Worm (Caenorhabditis elegans) whole organism, L1 larva: ENCODE results near the gene bath-45.
A peak's percentile ranks its signal among the peaks of the same experiment; 100 is the strongest.
"Not testable (repeated sequence)": the region's sequence is repeated elsewhere in the genome, so short reads cannot be mapped to it uniquely, and the experiment has no call there.

Source experiments
- C04F5.9 ChIP-seq: sonication (generic microtip); optimal IDR thresholded peaks from 2 replicates; lab custom pipeline; 2016; ENCODE audit warnings: missing genetic modification characterization, missing compliant biosample characterization
- C16A3.4 ChIP-seq: fragments of 150-350 bp; optimal IDR thresholded peaks from 2 replicates; lab custom pipeline; 2014; ENCODE audit warnings: missing biosample characterization, missing genetic modification characterization
- alr-1 ChIP-seq: fragments of 200-800 bp; sonication (Bioruptor generic); optimal IDR thresholded peaks from 2 replicates; lab custom pipeline; 2018; ENCODE audit warnings: borderline replicate concordance, mild to moderate bottlenecking, missing genetic modification characterization, missing compliant biosample characterization
- aly-2 ChIP-seq: fragments of 150-350 bp; optimal IDR thresholded peaks from 2 replicates; lab custom pipeline; 2014; ENCODE audit warnings: missing biosample characterization, missing genetic modification characterization
- ceh-63 ChIP-seq: fragments of 200-800 bp; sonication (Bioruptor generic); optimal IDR thresholded peaks from 2 replicates; lab custom pipeline; 2018; ENCODE audit warnings: mild to moderate bottlenecking, missing genetic modification characterization, missing compliant biosample characterization
- ceh-8 ChIP-seq: fragments of 200-800 bp; sonication (Bioruptor generic); optimal IDR thresholded peaks from 2 replicates; lab custom pipeline; 2018; ENCODE audit warnings: mild to moderate bottlenecking, missing genetic modification characterization, moderate library complexity, missing compliant biosample characterization
- ceh-82 ChIP-seq, 3 experiments: fragments of 150-350 bp in 1 of 3; sonication (generic microtip) in 2 of 3; optimal IDR thresholded peaks; 2 replicates each; lab custom pipeline; 2014 to 2017; ENCODE audit warnings: missing biosample characterization in 3 of 3, missing genetic modification characterization in 3 of 3
- ces-1 ChIP-seq: fragments of 150-350 bp; optimal IDR thresholded peaks from 2 replicates; lab custom pipeline; 2014; ENCODE audit warnings: missing biosample characterization, missing genetic modification reagents, missing genetic modification characterization
- dpl-1 ChIP-seq, 3 experiments: fragments of 150-350 bp in 2 of 3; sonication (generic microtip) in 1 of 3; optimal IDR thresholded peaks; 2 replicates each; lab custom pipeline; 2014 to 2017; ENCODE audit warnings: missing biosample characterization in 3 of 3, missing genetic modification characterization in 3 of 3, missing genetic modification reagents in 3 of 3
- efl-1 ChIP-seq, 4 experiments: fragments of 150-350 bp; optimal IDR thresholded peaks in 3 of 4; peaks in 1 of 4; 1 replicate in 1 of 4; 2 replicates in 3 of 4; lab custom pipeline; 2014; ENCODE audit warnings: missing biosample characterization in 2 of 4, missing genetic modification characterization in 2 of 4, missing genetic modification reagents in 2 of 4
- egl-27 ChIP-seq, 2 experiments: fragments of 150-350 bp in 1 of 2; sonication (generic microtip); optimal IDR thresholded peaks; 3 replicates each; lab custom pipeline; 2017 to 2018; ENCODE audit warnings: missing biosample characterization in 2 of 2, missing genetic modification characterization in 2 of 2, missing genetic modification reagents in 2 of 2
- elt-2 ChIP-seq: sonication (generic microtip); optimal IDR thresholded peaks from 2 replicates; lab custom pipeline; 2016; ENCODE audit warnings: missing genetic modification characterization, mild to moderate bottlenecking, inconsistent platforms, missing compliant biosample characterization, missing genetic modification reagents
- elt-3 ChIP-seq, 6 experiments: fragments of 150-350 bp in 1 of 6; sonication (generic microtip); optimal IDR thresholded peaks; 2 replicates each; lab custom pipeline; 2017 to 2018; ENCODE audit warnings: missing biosample characterization in 6 of 6, missing genetic modification characterization in 6 of 6, inconsistent platforms in 1 of 6
- fkh-8 ChIP-seq: sonication (generic microtip); optimal IDR thresholded peaks from 2 replicates; lab custom pipeline; 2016; ENCODE audit warnings: mild to moderate bottlenecking, missing genetic modification characterization, missing compliant biosample characterization
- grh-1 ChIP-seq: fragments of 200-800 bp; sonication (Bioruptor generic); IDR thresholded peaks from 2 replicates; pipeline ENCODE4 v1.3.6; 2022; ENCODE audit warnings: missing genetic modification reagents, missing genetic modification characterization, missing compliant biosample characterization
- hlh-17 ChIP-seq: fragments of 200-800 bp; sonication (Bioruptor generic); optimal IDR thresholded peaks from 2 replicates; lab custom pipeline; 2018; ENCODE audit warnings: missing genetic modification characterization, mild to moderate bottlenecking, missing compliant biosample characterization, moderate library complexity, borderline replicate concordance
- hlh-4 ChIP-seq: sonication (generic microtip); optimal IDR thresholded peaks from 2 replicates; lab custom pipeline; 2016; ENCODE audit warnings: mild to moderate bottlenecking, missing genetic modification characterization, missing compliant biosample characterization
- jun-1 ChIP-seq: fragments of 150-350 bp; optimal IDR thresholded peaks from 2 replicates; lab custom pipeline; 2014; ENCODE audit warnings: missing biosample characterization, missing genetic modification reagents, missing genetic modification characterization
- lin-14 ChIP-seq: fragments of 200-800 bp; sonication (Bioruptor generic); optimal IDR thresholded peaks from 2 replicates; lab custom pipeline; 2018; ENCODE audit warnings: mild to moderate bottlenecking, missing genetic modification characterization, moderate library complexity, missing compliant biosample characterization
- lin-35 ChIP-seq, 2 experiments: fragments of 150-350 bp; optimal IDR thresholded peaks; 2 replicates each; lab custom pipeline; 2014; ENCODE audit warnings: missing biosample characterization in 2 of 2, missing genetic modification characterization in 2 of 2, missing genetic modification reagents in 2 of 2
- lin-39 ChIP-seq: fragments of 150-350 bp; optimal IDR thresholded peaks from 2 replicates; lab custom pipeline; 2014; ENCODE audit warnings: missing biosample characterization, missing genetic modification reagents, missing genetic modification characterization
- lsy-2 ChIP-seq, 2 experiments: fragments of 150-350 bp; optimal IDR thresholded peaks; 2 replicates each; lab custom pipeline; 2014; ENCODE audit warnings: missing biosample characterization in 2 of 2, missing genetic modification characterization in 2 of 2
- mab-9 ChIP-seq: fragments of 200-800 bp; sonication (Bioruptor generic); IDR thresholded peaks from 2 replicates; pipeline ENCODE4 v1.3.6; 2022; ENCODE audit warnings: missing genetic modification reagents, missing genetic modification characterization, missing compliant biosample characterization
- mdl-1 ChIP-seq, 2 experiments: fragments of 150-350 bp; optimal IDR thresholded peaks; 2 replicates each; lab custom pipeline; 2014 to 2017; ENCODE audit warnings: missing biosample characterization in 2 of 2, missing genetic modification characterization in 2 of 2, inconsistent platforms in 1 of 2
- mef-2 ChIP-seq: fragments of 150-350 bp; optimal IDR thresholded peaks from 2 replicates; lab custom pipeline; 2014; ENCODE audit warnings: missing biosample characterization, missing genetic modification characterization
- nhr-12 ChIP-seq: sonication (generic microtip); optimal IDR thresholded peaks from 2 replicates; lab custom pipeline; 2017; ENCODE audit warnings: missing biosample characterization, missing genetic modification characterization
- nhr-20 ChIP-seq: sonication (generic microtip); optimal IDR thresholded peaks from 2 replicates; lab custom pipeline; 2016; ENCODE audit warnings: mild to moderate bottlenecking, missing genetic modification characterization, missing compliant biosample characterization
- nhr-237 ChIP-seq: fragments of 150-350 bp; optimal IDR thresholded peaks from 2 replicates; lab custom pipeline; 2014; ENCODE audit warnings: missing biosample characterization, missing genetic modification characterization
- nhr-28 ChIP-seq: fragments of 150-350 bp; optimal IDR thresholded peaks from 2 replicates; lab custom pipeline; 2014; ENCODE audit warnings: missing biosample characterization, missing genetic modification characterization
- nhr-47 ChIP-seq: sonication (generic microtip); optimal IDR thresholded peaks from 2 replicates; lab custom pipeline; 2016; ENCODE audit warnings: mild to moderate bottlenecking, missing genetic modification characterization, moderate library complexity, missing compliant biosample characterization
- nhr-76 ChIP-seq: sonication (generic microtip); optimal IDR thresholded peaks from 2 replicates; lab custom pipeline; 2017; ENCODE audit warnings: missing biosample characterization, missing genetic modification characterization
- nhr-77 ChIP-seq: fragments of 150-350 bp; optimal IDR thresholded peaks from 2 replicates; lab custom pipeline; 2014; ENCODE audit warnings: missing biosample characterization, missing genetic modification characterization
- nhr-84 ChIP-seq: sonication (generic microtip); optimal IDR thresholded peaks from 2 replicates; lab custom pipeline; 2017; ENCODE audit warnings: missing biosample characterization, missing genetic modification characterization
- nhr-85 ChIP-seq: sonication (generic microtip); peaks from one replicate; lab custom pipeline; 2016; ENCODE audit warnings: missing genetic modification characterization, inconsistent platforms, missing compliant biosample characterization
- nhr-90 ChIP-seq: sonication (generic microtip); optimal IDR thresholded peaks from 2 replicates; lab custom pipeline; 2016; ENCODE audit warnings: mild to moderate bottlenecking, missing genetic modification characterization, missing compliant biosample characterization; ENCODE audit not compliant: poor library complexity
- pax-3 ChIP-seq: fragments of 200-800 bp; sonication (Bioruptor generic); optimal IDR thresholded peaks from 2 replicates; lab custom pipeline; 2018; ENCODE audit warnings: mild to moderate bottlenecking, missing genetic modification characterization, moderate library complexity, missing compliant biosample characterization
- pqm-1 ChIP-seq: sonication (generic microtip); optimal IDR thresholded peaks from 3 replicates; lab custom pipeline; 2017; ENCODE audit warnings: missing biosample characterization, missing genetic modification characterization
- snpc-4 ChIP-seq: fragments of 150-350 bp; optimal IDR thresholded peaks from 2 replicates; lab custom pipeline; 2014; ENCODE audit warnings: missing biosample characterization, missing genetic modification characterization
- sox-4 ChIP-seq: sonication (generic microtip); optimal IDR thresholded peaks from 2 replicates; lab custom pipeline; 2016; ENCODE audit warnings: missing genetic modification characterization, missing compliant biosample characterization
- sptf-1 ChIP-seq: fragments of 150-350 bp; optimal IDR thresholded peaks from 2 replicates; lab custom pipeline; 2014; ENCODE audit warnings: missing biosample characterization, missing genetic modification characterization
- swsn-7 ChIP-seq: sonication (generic microtip); optimal IDR thresholded peaks from 2 replicates; lab custom pipeline; 2016; ENCODE audit warnings: missing genetic modification characterization, missing compliant biosample characterization
- tbx-2 ChIP-seq: sonication (generic microtip); optimal IDR thresholded peaks from 2 replicates; lab custom pipeline; 2016; ENCODE audit warnings: missing genetic modification characterization, missing compliant biosample characterization
- unc-130 ChIP-seq: fragments of 150-350 bp; optimal IDR thresholded peaks from 2 replicates; lab custom pipeline; 2017; ENCODE audit warnings: missing biosample characterization, missing genetic modification characterization, inconsistent platforms
- unc-98 ChIP-seq: fragments of 200-800 bp; sonication (Bioruptor generic); IDR thresholded peaks from 2 replicates; pipeline ENCODE4 v1.3.6; 2022; ENCODE audit warnings: missing genetic modification characterization, missing compliant biosample characterization
- ztf-11 ChIP-seq, 2 experiments: sonication (generic microtip); optimal IDR thresholded peaks; 2 replicates each; lab custom pipeline; 2016 to 2017; ENCODE audit warnings: missing genetic modification characterization in 2 of 2, missing biosample characterization in 1 of 2, missing compliant biosample characterization in 1 of 2

The bath-45 gene

ce11 chrII:13078848-13079428, 43.9 kb upstream of the bath-45 start, which contains the start of gene F42G4.6 (continued):
- TF ChIP-seq grh-1 (GFP tag; lab: Robert Waterston, UW): no peak
- TF ChIP-seq mab-9 (GFP tag; lab: Robert Waterston, UW): no peak
- TF ChIP-seq mdl-1 (tag; optimal IDR thresholded peaks at IDR 0.05; lab: Kevin White, UChicago): peak in 1 of 2 experiments; percentile 19
- TF ChIP-seq pax-3 (tag; lab: Kevin White, UChicago): no peak
- no peak for TF ChIP-seq alr-1
- TF ChIP-seq C04F5.9: no peak
- peak; percentile 34 for TF ChIP-seq nhr-20 (tag; lab: Kevin White, UChicago)
- no peak for TF ChIP-seq nhr-28 (tag; lab: Kevin White, UChicago)
- peak; percentile 6 for TF ChIP-seq nhr-90 (tag; lab: Kevin White, UChicago)
- TF ChIP-seq lsy-2 (tag; optimal IDR thresholded peaks at IDR 0.05; lab: Kevin White, UChicago): no peak
- TF ChIP-seq sptf-1: no peak
- TF ChIP-seq hlh-17 (GFP tag; lab: Kevin White, UChicago): no peak
- no peak for TF ChIP-seq elt-3 (tag; optimal IDR thresholded peaks at IDR 0.05; lab: Kevin White, UChicago)
- no peak for TF ChIP-seq egl-27 (tag; optimal IDR thresholded peaks at IDR 0.05; lab: Kevin White, UChicago)
- TF ChIP-seq nhr-237 (tag; lab: Kevin White, UChicago): no peak
- TF ChIP-seq fkh-8: no peak
- TF ChIP-seq hlh-4 (tag; lab: Kevin White, UChicago): no peak
- TF ChIP-seq dpl-1 (GFP tag; optimal IDR thresholded peaks at IDR 0.05; lab: Kevin White, UChicago): no peak
- no peak for TF ChIP-seq efl-1 (optimal IDR thresholded peaks at IDR 0.05; lab: Kevin White, UChicago)
- TF ChIP-seq efl-1 (GFP tag; optimal IDR thresholded peaks at IDR 0.05 in 1 of 2; lab: Kevin White, UChicago): no peak
- TF ChIP-seq nhr-84 (tag; lab: Kevin White, UChicago): no peak
- TF ChIP-seq elt-2 (tag; lab: Kevin White, UChicago): peak; percentile 87
- TF ChIP-seq pqm-1: no peak
- TF ChIP-seq unc-130 (tag; lab: Kevin White, UChicago): no peak
- TF ChIP-seq ceh-63: no peak
- no peak for TF ChIP-seq swsn-7 (tag; lab: Kevin White, UChicago)
- no peak for TF ChIP-seq tbx-2
- TF ChIP-seq unc-98 (GFP tag; lab: Robert Waterston, UW): no peak
- TF ChIP-seq C16A3.4: no peak
- TF ChIP-seq, all 84 proteins: peak for 6

ce11 chrII:13080607-13081006, 42.2 kb upstream of the bath-45 start, which contains the start of gene Y81G3A.2:
Gene Y81G3A.2, plus strand, starts transcription at chrII:13080907.
- not testable (repeated sequence) for TF ChIP-seq mef-2; alr-1; nhr-76 (tag; lab: Kevin White, UChicago)

DNA sequence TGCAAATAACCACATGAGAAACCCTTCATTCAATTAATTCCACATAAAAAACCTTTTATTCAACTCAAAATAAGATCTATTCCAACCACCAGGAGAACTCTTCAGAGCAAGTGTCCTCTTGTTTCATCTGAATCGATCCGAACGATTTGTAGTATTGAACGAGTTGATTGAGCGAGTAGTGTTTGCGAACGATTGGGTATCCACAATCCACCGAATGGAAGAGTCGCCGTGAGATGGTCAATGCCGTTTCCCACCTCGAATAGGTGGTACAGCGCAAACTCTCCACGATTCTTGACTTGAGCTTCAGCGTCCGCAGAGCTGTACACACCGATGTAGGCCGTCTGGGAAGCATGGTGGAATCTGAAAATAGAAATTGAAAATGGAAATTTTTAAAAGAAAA, 40.4 kb upstream of the bath-45 start, which contains the start of gene Y81G3A.6:
TSS of gene Y81G3A.6 (minus strand) at position 101 of the 400 bp plus-strand sequence.
- not testable (repeated sequence) for TF ChIP-seq ces-1 (GFP tag; lab: Kevin White, UChicago); nhr-12 (tag; lab: Kevin White, UChicago); nhr-85 (tag; lab: Kevin White, UChicago)

- TF ChIP-seq grh-1 (GFP tag; lab: Robert Waterston, UW): no peak
- peak; percentile 71 for TF ChIP-seq snpc-4 (tag; lab: Kevin White, UChicago)
- TF ChIP-seq lin-14: no peak
- peak; percentile 50 to 64 (median 62) for TF ChIP-seq ceh-82 (tag; optimal IDR thresholded peaks at IDR 0.05; lab: Kevin White, UChicago)
- TF ChIP-seq ztf-11 (tag; optimal IDR thresholded peaks at IDR 0.05; lab: Kevin White, UChicago): peak in 1 of 2 experiments; percentile 5
- TF ChIP-seq aly-2 (tag; lab: Kevin White, UChicago): peak; percentile 24
- TF ChIP-seq ceh-8 (GFP tag; lab: Kevin White, UChicago): no peak
- peak; percentile 9 for TF ChIP-seq lin-39 (tag; lab: Kevin White, UChicago)
- TF ChIP-seq ces-1 (GFP tag; lab: Kevin White, UChicago): no peak
- TF ChIP-seq sox-4: no peak
- TF ChIP-seq nhr-85 (tag; lab: Kevin White, UChicago): peak; percentile 60
- peak; percentile 56 for TF ChIP-seq nhr-90 (tag; lab: Kevin White, UChicago)
- TF ChIP-seq nhr-28 (tag; lab: Kevin White, UChicago): no peak
- TF ChIP-seq nhr-47 (tag; lab: Kevin White, UChicago): peak; percentile 77
- peak; percentile 64 to 76 for TF ChIP-seq lsy-2 (tag; optimal IDR thresholded peaks at IDR 0.05; lab: Kevin White, UChicago)
- TF ChIP-seq lin-35 (GFP tag; optimal IDR thresholded peaks at IDR 0.05; lab: Kevin White, UChicago): peak; percentile 97 to 98
- no peak for TF ChIP-seq unc-98 (GFP tag; lab: Robert Waterston, UW)
- TF ChIP-seq jun-1 (tag; lab: Kevin White, UChicago): no peak
- TF ChIP-seq dpl-1 (GFP tag; optimal IDR thresholded peaks at IDR 0.05; lab: Kevin White, UChicago): peak; percentile 95 to 97 (median 97)
- no peak for TF ChIP-seq nhr-77
Observed at ce11 chrII:13083752-13084214, 39.0 kb upstream of the bath-45 start, which contains the start of the genes Y81G3A.1 and gcn-2. Gene Y81G3A.1, minus strand, starts transcription at chrII:13083926. Gene gcn-2, plus strand, starts transcription at chrII:13084164.
